Worm (Caenorhabditis elegans): Measurements from ENCODE around the gene C34D4.2.

- no peak for TF ChIP-seq nhr-90 (tag; optimal IDR thresholded peaks at IDR 0.05; ENCODE audit: poor library complexity)
- TF ChIP-seq lin-39 (tag; optimal IDR thresholded peaks at IDR 0.05) = no peak
- no peak for TF ChIP-seq lin-13 (GFP tag; optimal IDR thresholded peaks at IDR 0.05)
- no peak for TF ChIP-seq unc-86 (tag; optimal IDR thresholded peaks at IDR 0.05)
- no peak for TF ChIP-seq fos-1 (tag; optimal IDR thresholded peaks at IDR 0.05)
These were observed 2.0 kb upstream of the C34D4.2 start, which contains the start of gene col-113 for ce11 chrIV:7152409-7152808.

All from whole organism, L1 larva.